Fruit fly (Drosophila melanogaster): ENCODE results near the gene OXA1L.

- TF ChIP-seq insv (optimal IDR thresholded peaks at IDR 0.05) (no peak), h (optimal IDR thresholded peaks at IDR 0.05) (no peak), psq (optimal IDR thresholded peaks at IDR 0.05) (no peak), ttk (optimal IDR thresholded peaks at IDR 0.05) (no peak), Myc (optimal IDR thresholded peaks at IDR 0.05) (no peak)
These were observed 30.7 kb downstream of the OXA1L start for dm6 chr3L:10855419-10856213.

All from Kc167 (cell line).